Fruit fly (Drosophila melanogaster) whole organism: ENCODE data around the gene Cyp4c3.

Experiments
- CG8478 ChIP-seq: fragments of >200 bp; optimal IDR thresholded peaks from 2 replicates; lab custom pipeline; 2018; ENCODE audit warnings: inconsistent platforms
- Dll ChIP-seq: fragments of >200 bp; optimal IDR thresholded peaks from 2 replicates; lab custom pipeline; 2017
- EcR ChIP-seq, 2 experiments: fragments of >200 bp; optimal IDR thresholded peaks; 2 replicates each; lab custom pipeline; 2017; ENCODE audit warnings: missing biosample characterization in 2 of 2, missing genetic modification characterization in 2 of 2, missing genetic modification reagents in 2 of 2
- psq ChIP-seq: fragments of >200 bp; optimal IDR thresholded peaks from 2 replicates; lab custom pipeline; 2017

- TF ChIP-seq CG8478 (lab: Kevin White, UChicago), result no peak
- TF ChIP-seq Dll, result no peak
- TF ChIP-seq psq (lab: Kevin White, UChicago), result no peak
- TF ChIP-seq EcR (GFP tag; optimal IDR thresholded peaks at IDR 0.05; lab: Kevin White, UChicago), result no peak
Observed at dm6 chr3R:30876136-30876683, 17.6 kb upstream of the Cyp4c3 start, which contains the start of gene CG15546.
